Fruit fly (Drosophila melanogaster) whole organism, embryonic: Measurements from ENCODE around the gene CG34244.
A peak's percentile ranks its signal among the peaks of the same experiment; 100 is the strongest.

Experiments used
- CG10431 ChIP-seq: fragments of 200-800 bp; sonication (Bioruptor generic); optimal IDR thresholded peaks from 3 replicates; lab custom pipeline; 2018; ENCODE audit warnings: missing biosample characterization, mild to moderate bottlenecking, missing genetic modification characterization
- CG14441 ChIP-seq: fragments of 200-800 bp; sonication (Bioruptor generic); IDR thresholded peaks from 2 replicates; pipeline ENCODE4 v1.3.6; 2022; ENCODE audit warnings: missing biosample characterization, missing genetic modification characterization
- CG1647 ChIP-seq: fragments of 200-800 bp; sonication (Bioruptor generic); optimal IDR thresholded peaks from 3 replicates; lab custom pipeline; 2016; ENCODE audit warnings: missing biosample characterization, missing genetic modification characterization
- CG16815 ChIP-seq: fragments of 200-800 bp; sonication (Bioruptor generic); optimal IDR thresholded peaks from 3 replicates; lab custom pipeline; 2017; ENCODE audit warnings: missing biosample characterization, mild to moderate bottlenecking, missing genetic modification characterization
- CG18476 ChIP-seq: fragments of 200-800 bp; sonication (Bioruptor generic); optimal IDR thresholded peaks from 2 replicates; lab custom pipeline; 2016; ENCODE audit warnings: missing biosample characterization, mild to moderate bottlenecking, missing genetic modification characterization
- CG18599 ChIP-seq: fragments of 200-800 bp; sonication (Bioruptor generic); optimal IDR thresholded peaks from 3 replicates; lab custom pipeline; 2017; ENCODE audit warnings: missing biosample characterization, missing genetic modification characterization, mild to moderate bottlenecking, moderate library complexity, missing genetic modification reagents
- CG18764 ChIP-seq: fragments of 200-800 bp; sonication (Bioruptor generic); optimal IDR thresholded peaks from 3 replicates; lab custom pipeline; 2016; ENCODE audit warnings: missing biosample characterization, missing genetic modification characterization
- CG2116 ChIP-seq: fragments of 200-800 bp; sonication (Bioruptor generic); optimal IDR thresholded peaks from 3 replicates; lab custom pipeline; 2018; ENCODE audit warnings: missing biosample characterization, mild to moderate bottlenecking, missing genetic modification characterization
- CG32767 ChIP-seq: fragments of 200-800 bp; sonication (Bioruptor generic); IDR thresholded peaks from 2 replicates; pipeline ENCODE4 v1.3.6; 2022; ENCODE audit warnings: missing biosample characterization, missing genetic modification characterization
- CG34376 ChIP-seq: fragments of 200-800 bp; sonication (Bioruptor generic); optimal IDR thresholded peaks from 2 replicates; lab custom pipeline; 2018; ENCODE audit warnings: missing biosample characterization, mild to moderate bottlenecking, missing genetic modification characterization
- CG4617 ChIP-seq: fragments of 200-800 bp; sonication (Bioruptor generic); optimal IDR thresholded peaks from 3 replicates; lab custom pipeline; 2016; ENCODE audit warnings: missing biosample characterization, missing genetic modification characterization, borderline replicate concordance
- CG6175 ChIP-seq: fragments of 200-800 bp; sonication (Bioruptor generic); IDR thresholded peaks from 3 replicates; pipeline ENCODE4 v1.3.6; 2022; ENCODE audit warnings: missing biosample characterization, missing genetic modification characterization
- CG6689 ChIP-seq: fragments of 200-800 bp; sonication (Bioruptor generic); IDR thresholded peaks from 2 replicates; pipeline ENCODE4 v1.3.6; 2022; ENCODE audit warnings: missing biosample characterization, missing genetic modification characterization
- Camta ChIP-seq: fragments of 200-800 bp; sonication (Bioruptor generic); optimal IDR thresholded peaks from 2 replicates; lab custom pipeline; 2016; ENCODE audit warnings: missing biosample characterization, missing genetic modification characterization
- Dbx ChIP-seq: fragments of 200-800 bp; sonication (Bioruptor generic); IDR thresholded peaks from 3 replicates; pipeline ENCODE4 v1.3.6; 2022; ENCODE audit warnings: missing biosample characterization, missing genetic modification characterization
- Dip2 ChIP-seq: fragments of 200-800 bp; sonication (Bioruptor generic); IDR thresholded peaks from 2 replicates; pipeline ENCODE4 v1.3.6; 2022; ENCODE audit warnings: missing biosample characterization, missing genetic modification characterization
- Doc2 ChIP-seq: fragments of 200-800 bp; sonication (Bioruptor generic); IDR thresholded peaks from 2 replicates; pipeline ENCODE4 v1.3.6; 2022; ENCODE audit warnings: missing biosample characterization, missing genetic modification characterization
- Dp ChIP-seq: fragments of 200-800 bp; sonication (Bioruptor generic); optimal IDR thresholded peaks from 2 replicates; lab custom pipeline; 2018; ENCODE audit warnings: missing biosample characterization, mild to moderate bottlenecking, missing genetic modification characterization, moderate library complexity
- Elba2 ChIP-seq: fragments of 200-800 bp; sonication (Bioruptor generic); optimal IDR thresholded peaks from 3 replicates; lab custom pipeline; 2016; ENCODE audit warnings: missing biosample characterization, missing genetic modification characterization
- Fer1 ChIP-seq: fragments of 200-800 bp; sonication (Bioruptor generic); optimal IDR thresholded peaks from 2 replicates; lab custom pipeline; 2017; ENCODE audit warnings: missing biosample characterization, mild to moderate bottlenecking, missing genetic modification characterization
- HLH3B ChIP-seq: fragments of 200-800 bp; sonication (Bioruptor generic); IDR thresholded peaks from 2 replicates; pipeline ENCODE4 v1.3.6; 2022; ENCODE audit warnings: missing biosample characterization, missing genetic modification characterization
- Max ChIP-seq: fragments of 200-800 bp; sonication (Bioruptor generic); optimal IDR thresholded peaks from 2 replicates; lab custom pipeline; 2016; ENCODE audit warnings: missing biosample characterization, mild to moderate bottlenecking, missing genetic modification characterization
- Mes4 ChIP-seq: fragments of 200-800 bp; sonication (Bioruptor generic); optimal IDR thresholded peaks from 2 replicates; lab custom pipeline; 2016; ENCODE audit warnings: missing biosample characterization, missing genetic modification characterization
- Nf-YA ChIP-seq: fragments of 200-800 bp; sonication (Bioruptor generic); IDR thresholded peaks from 2 replicates; pipeline ENCODE4 v1.3.6; 2022; ENCODE audit warnings: missing biosample characterization, missing genetic modification characterization
- Stat92E ChIP-seq, 3 experiments: fragments of >200 bp in 2 of 3; fragments of 200-800 bp in 1 of 3; sonication (Bioruptor generic) in 1 of 3; optimal IDR thresholded peaks; 2 replicates each; lab custom pipeline; 2017 to 2019; ENCODE audit warnings: missing biosample characterization in 3 of 3, missing genetic modification characterization in 3 of 3, mild to moderate bottlenecking in 1 of 3, moderate library complexity in 1 of 3
- Trl ChIP-seq, 3 experiments: fragments of >200 bp in 2 of 3; fragments of 200-800 bp in 1 of 3; sonication (Bioruptor generic) in 1 of 3; optimal IDR thresholded peaks; 2 replicates in 1 of 3; 3 replicates in 2 of 3; lab custom pipeline; 2016 to 2017; ENCODE audit warnings: missing biosample characterization in 1 of 3, missing genetic modification characterization in 1 of 3
- ase ChIP-seq: fragments of 200-800 bp; sonication (Bioruptor generic); IDR thresholded peaks from 3 replicates; pipeline ENCODE4 v1.3.6; 2022; ENCODE audit warnings: missing biosample characterization, missing genetic modification characterization
- bab2 ChIP-seq: fragments of 200-800 bp; sonication (Bioruptor generic); optimal IDR thresholded peaks from 2 replicates; lab custom pipeline; 2016; ENCODE audit warnings: missing biosample characterization, missing genetic modification characterization
- danr ChIP-seq: fragments of 200-800 bp; sonication (Bioruptor generic); IDR thresholded peaks from 2 replicates; pipeline ENCODE4 v1.3.6; 2022; ENCODE audit warnings: missing biosample characterization, missing genetic modification characterization
- fd64A ChIP-seq: fragments of 200-800 bp; sonication (Bioruptor generic); optimal IDR thresholded peaks from 3 replicates; lab custom pipeline; 2018; ENCODE audit warnings: missing biosample characterization, mild to moderate bottlenecking, missing genetic modification characterization
- gce ChIP-seq: fragments of 200-800 bp; sonication (Bioruptor generic); IDR thresholded peaks from 3 replicates; pipeline ENCODE4 v1.3.6; 2022; ENCODE audit warnings: missing biosample characterization, missing genetic modification characterization
- gro ChIP-seq: fragments of 200-800 bp; sonication (Bioruptor generic); optimal IDR thresholded peaks from 2 replicates; lab custom pipeline; 2016; ENCODE audit warnings: missing biosample characterization, missing genetic modification characterization
- ind ChIP-seq: fragments of 200-800 bp; sonication (Bioruptor generic); optimal IDR thresholded peaks from 3 replicates; lab custom pipeline; 2016; ENCODE audit warnings: missing biosample characterization, missing genetic modification characterization
- klu ChIP-seq: fragments of 200-800 bp; sonication (Bioruptor generic); IDR thresholded peaks from 2 replicates; pipeline ENCODE4 v1.3.6; 2022; ENCODE audit warnings: missing biosample characterization, missing genetic modification characterization
- lola ChIP-seq, 3 experiments: fragments of >200 bp in 2 of 3; fragments of 200-800 bp in 1 of 3; sonication (Bioruptor generic) in 1 of 3; optimal IDR thresholded peaks; 2 replicates each; lab custom pipeline; 2017 to 2019; ENCODE audit warnings: missing biosample characterization in 3 of 3, missing genetic modification characterization in 3 of 3, mild to moderate bottlenecking in 1 of 3, moderate library complexity in 1 of 3
- luna ChIP-seq: fragments of 200-800 bp; sonication (Bioruptor generic); optimal IDR thresholded peaks from 2 replicates; lab custom pipeline; 2016; ENCODE audit warnings: missing biosample characterization, missing genetic modification characterization
- nom ChIP-seq: fragments of 200-800 bp; sonication (Bioruptor generic); optimal IDR thresholded peaks from 2 replicates; lab custom pipeline; 2017; ENCODE audit warnings: missing biosample characterization, missing genetic modification characterization, mild to moderate bottlenecking, moderate library complexity, missing genetic modification reagents
- oc ChIP-seq: fragments of 200-800 bp; sonication (Bioruptor generic); optimal IDR thresholded peaks from 2 replicates; lab custom pipeline; 2018; ENCODE audit warnings: missing biosample characterization, mild to moderate bottlenecking, missing genetic modification characterization, moderate library complexity
- prd ChIP-seq, 3 experiments: fragments of >200 bp in 2 of 3; fragments of 200-800 bp in 1 of 3; sonication (Bioruptor generic) in 1 of 3; optimal IDR thresholded peaks in 2 of 3; IDR thresholded peaks in 1 of 3; 2 replicates in 2 of 3; 3 replicates in 1 of 3; pipeline versions ENCODE4 v1.3.6 to Lab custom; 2017 to 2022; ENCODE audit warnings: missing biosample characterization in 1 of 3, missing genetic modification characterization in 1 of 3
- pum ChIP-seq: fragments of 200-800 bp; sonication (Bioruptor generic); optimal IDR thresholded peaks from 2 replicates; lab custom pipeline; 2016; ENCODE audit warnings: missing biosample characterization, missing genetic modification characterization
- ranshi ChIP-seq: fragments of 200-800 bp; sonication (Bioruptor generic); IDR thresholded peaks from 2 replicates; pipeline ENCODE4 v1.3.6; 2022; ENCODE audit warnings: missing biosample characterization, missing genetic modification characterization
- rib ChIP-seq: fragments of 200-800 bp; sonication (Bioruptor generic); IDR thresholded peaks from 2 replicates; pipeline ENCODE4 v1.3.6; 2022; ENCODE audit warnings: missing biosample characterization, missing genetic modification characterization
- seq ChIP-seq: fragments of 200-800 bp; sonication (Bioruptor generic); IDR thresholded peaks from 2 replicates; pipeline ENCODE4 v1.3.6; 2022; ENCODE audit warnings: missing biosample characterization, missing genetic modification characterization
- trem ChIP-seq: fragments of 200-800 bp; optimal IDR thresholded peaks from 3 replicates; lab custom pipeline; 2019; ENCODE audit warnings: missing biosample characterization, mild to moderate bottlenecking, missing genetic modification characterization, moderate library complexity
- unc-4 ChIP-seq: fragments of 200-800 bp; sonication (Bioruptor generic); IDR thresholded peaks from 2 replicates; pipeline ENCODE4 v1.3.6; 2022; ENCODE audit warnings: missing biosample characterization, missing genetic modification characterization; ENCODE audit not compliant: partially characterized antibody
- wdn ChIP-seq: fragments of 200-800 bp; sonication (Bioruptor generic); IDR thresholded peaks from 2 replicates; pipeline ENCODE4 v1.3.6; 2022; ENCODE audit warnings: missing biosample characterization, missing genetic modification characterization
- zf30C ChIP-seq: fragments of 200-800 bp; sonication (Bioruptor generic); optimal IDR thresholded peaks from 3 replicates; lab custom pipeline; 2018; ENCODE audit warnings: missing biosample characterization, mild to moderate bottlenecking, missing genetic modification characterization

The CG34244 gene

DNA sequence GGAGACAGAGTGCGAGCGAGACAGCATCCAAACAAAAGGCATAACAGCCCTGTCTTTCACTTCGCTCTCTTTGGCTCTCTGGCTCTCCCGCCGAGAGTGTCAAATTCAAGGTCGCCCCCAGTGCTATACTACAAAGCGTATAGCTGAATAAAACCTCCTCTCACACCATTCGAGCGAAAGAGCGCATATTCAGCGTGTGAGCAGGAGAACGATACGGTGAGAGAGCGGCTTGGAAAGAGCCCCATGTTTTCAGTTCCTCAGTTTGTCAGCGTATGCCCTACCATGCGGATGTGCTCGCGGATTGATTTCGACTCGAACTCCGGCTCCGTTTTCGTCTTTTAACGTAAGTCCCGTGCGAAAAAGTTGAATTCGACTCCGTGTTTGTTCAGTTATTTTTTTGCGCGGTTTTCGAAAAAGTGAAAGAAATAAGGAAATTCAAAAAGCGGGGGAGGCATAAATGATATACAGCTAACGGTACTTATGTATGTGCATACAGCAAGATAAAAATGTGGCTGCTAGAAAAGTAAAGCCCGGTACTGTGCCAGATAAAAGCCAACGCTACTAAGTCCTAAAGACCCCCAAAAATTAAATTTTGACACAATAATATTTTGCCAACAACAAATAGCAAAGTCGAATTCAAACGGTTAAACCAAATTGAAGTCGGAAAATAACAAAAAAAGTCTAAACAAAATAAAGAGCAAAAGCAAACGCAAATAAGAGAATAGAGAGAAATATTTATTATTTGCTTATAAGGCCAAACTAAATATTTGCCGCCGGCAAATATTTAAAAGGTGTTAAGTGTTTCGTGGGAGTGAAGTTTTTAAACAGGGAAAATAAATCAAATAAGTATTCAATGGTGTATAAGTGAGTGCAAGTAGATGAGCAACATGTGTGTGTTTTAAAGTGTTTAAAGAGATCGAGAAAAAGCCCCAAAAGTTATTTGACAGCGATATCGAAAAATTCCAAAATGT is 38.6 kb upstream of the CG34244 start, which contains the start of gene fz (continued):
- 0 out of 2 replicates have a peak, but pooled peaks have one; percentile 22 for TF ChIP-seq CG32767
- no peak for TF ChIP-seq pum (GFP tag; lab: Kevin White, UChicago)
- no peak for TF ChIP-seq gce
- no peak for TF ChIP-seq Max (GFP tag; lab: Kevin White, UChicago)
- TF ChIP-seq oc (tag; lab: Kevin White, UChicago): peak; percentile 6
- TF ChIP-seq seq (GFP tag; lab: Robert Waterston, UW): peak; percentile 53; the same call in 1 of the 2 replicates
- no peak for TF ChIP-seq CG1647 (GFP tag; lab: Kevin White, UChicago)
- no peak for TF ChIP-seq CG4617
- no peak for TF ChIP-seq CG16815 (GFP tag; lab: Kevin White, UChicago)
- no peak for TF ChIP-seq fd64A (GFP tag; lab: Kevin White, UChicago)
- TF ChIP-seq rib: peak; percentile 59; the same call in 1 of the 2 replicates
- TF ChIP-seq bab2 (GFP tag; lab: Kevin White, UChicago): no peak
- TF ChIP-seq CG18476 (GFP tag; lab: Kevin White, UChicago): no peak
- TF ChIP-seq lola (GFP tag; optimal IDR thresholded peaks at IDR 0.05; lab: Kevin White, UChicago): peak in 1 of 3 experiments; percentile 39
- peak; percentile 63 for TF ChIP-seq unc-4 (GFP tag; lab: Robert Waterston, UW)
- no peak for TF ChIP-seq Doc2 (GFP tag; lab: Robert Waterston, UW)
- TF ChIP-seq Camta (GFP tag; lab: Kevin White, UChicago): no peak
- no peak for TF ChIP-seq HLH3B (GFP tag; lab: Robert Waterston, UW)
- peak; percentile 43 for TF ChIP-seq gro (GFP tag; lab: Kevin White, UChicago)
- TF ChIP-seq wdn (GFP tag; lab: Robert Waterston, UW): no peak
- peak; percentile 35; the same call in 2 of the 3 replicates for TF ChIP-seq Dbx
- peak; percentile 41; the same call in 1 of the 2 replicates for TF ChIP-seq CG6689
- no peak; the same call in 1 of the 2 replicates for TF ChIP-seq Nf-YA
- TF ChIP-seq CG18599 (GFP tag; lab: Kevin White, UChicago): peak; percentile 10
- no peak for TF ChIP-seq CG2116 (GFP tag; lab: Kevin White, UChicago)
- TF ChIP-seq luna (GFP tag; lab: Kevin White, UChicago): no peak
- peak; percentile 23; the same call in 1 of the 2 replicates for TF ChIP-seq ranshi (GFP tag; lab: Robert Waterston, UW)
- no peak for TF ChIP-seq Stat92E (GFP tag; optimal IDR thresholded peaks at IDR 0.05; lab: Kevin White, UChicago)
- TF ChIP-seq ase (GFP tag; lab: Robert Waterston, UW): no peak
- no peak for TF ChIP-seq Fer1 (GFP tag; lab: Kevin White, UChicago)
- TF ChIP-seq klu (GFP tag; lab: Robert Waterston, UW): no peak
- TF ChIP-seq trem (tag; lab: Kevin White, UChicago): peak; percentile 4
- TF ChIP-seq Trl (optimal IDR thresholded peaks at IDR 0.05; lab: Kevin White, UChicago): peak; percentile 97 to 100
- TF ChIP-seq Trl (GFP tag; optimal IDR thresholded peaks at IDR 0.05; lab: Kevin White, UChicago): peak; percentile 47
- no peak for TF ChIP-seq Dp (GFP tag; lab: Kevin White, UChicago)
- no peak for TF ChIP-seq CG14441 (GFP tag; lab: Robert Waterston, UW)
- TF ChIP-seq nom (GFP tag; lab: Kevin White, UChicago): peak; percentile 66
- TF ChIP-seq Mes4 (GFP tag; lab: Kevin White, UChicago): no peak
- no peak for TF ChIP-seq Elba2
- TF ChIP-seq danr: no peak
- no peak for TF ChIP-seq zf30C (GFP tag; lab: Kevin White, UChicago)
- TF ChIP-seq CG34376 (GFP tag; lab: Kevin White, UChicago): no peak
- TF ChIP-seq CG18764: no peak
- no peak for TF ChIP-seq CG10431 (GFP tag; lab: Kevin White, UChicago)
- TF ChIP-seq prd (optimal IDR thresholded peaks at IDR 0.05; lab: Kevin White, UChicago): no peak
- no peak for TF ChIP-seq prd (GFP tag; IDR thresholded peaks at IDR 0.05; lab: Robert Waterston, UW)
- TF ChIP-seq Dip2 (GFP tag; lab: Robert Waterston, UW): no peak
- TF ChIP-seq ind (GFP tag; lab: Kevin White, UChicago): no peak
- TF ChIP-seq CG6175 (GFP tag; lab: Robert Waterston, UW): no peak
